Fruit fly (Drosophila melanogaster): ENCODE results near the gene robl37BC.

The robl37BC gene

DNA sequence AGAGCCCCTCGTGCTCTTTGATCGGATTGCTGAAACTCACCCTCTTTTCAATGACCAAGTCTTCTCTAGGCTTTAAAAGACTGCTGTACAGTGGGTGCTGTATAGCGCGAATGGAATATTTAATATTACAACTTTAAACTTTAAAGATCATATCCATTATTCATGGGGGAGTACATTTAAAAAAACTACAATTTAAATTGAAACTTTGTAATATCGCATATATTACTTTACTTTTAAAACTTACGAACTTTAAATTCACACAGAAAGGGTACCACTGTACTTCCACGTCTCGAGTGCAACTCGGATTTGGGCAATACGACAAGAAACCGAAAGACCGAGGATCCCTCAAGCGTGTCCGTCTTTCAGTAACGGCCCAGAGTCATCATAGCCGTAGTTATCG, 48.2 kb downstream of the robl37BC start, which contains the start of gene Phlpp (continued):
- TF ChIP-seq CG6813 (GFP tag; optimal IDR thresholded peaks at IDR 0.05) (peak; percentile 49), gcm (GFP tag; optimal IDR thresholded peaks at IDR 0.05) (peak; percentile 8), CG10462 (GFP tag; optimal IDR thresholded peaks at IDR 0.05) (peak; percentile 7), da (GFP tag; optimal IDR thresholded peaks at IDR 0.05) (no peak), Awh (GFP tag; IDR thresholded peaks at IDR 0.05) (0 out of 2 replicates have a peak, but pooled peaks have one; percentile 51), en (GFP tag; optimal IDR thresholded peaks at IDR 0.05) (peak; percentile 28), Opbp (GFP tag; IDR thresholded peaks at IDR 0.05; ENCODE audit: partially characterized antibody) (no peak), stc (GFP tag; IDR thresholded peaks at IDR 0.05) (0 out of 2 replicates have a peak, but pooled peaks have one; percentile 39), YL-1 (GFP tag; optimal IDR thresholded peaks at IDR 0.05) (no peak), peb (GFP tag; IDR thresholded peaks at IDR 0.05) (peak; percentile 47; the same call in 1 of the 2 replicates), croc (GFP tag; conservative IDR thresholded peaks at IDR 0.05) (peak; percentile 59), repo (GFP tag; optimal IDR thresholded peaks at IDR 0.05) (no peak), Ets97D (GFP tag; optimal IDR thresholded peaks at IDR 0.05) (no peak), CG18262 (tag; optimal IDR thresholded peaks at IDR 0.05) (peak; percentile 83), Six4 (GFP tag; optimal IDR thresholded peaks at IDR 0.05) (peak; percentile 8), CG11093 (GFP tag; IDR thresholded peaks at IDR 0.05) (peak; percentile 38; the same call in 1 of the 3 replicates), esg (GFP tag; conservative IDR thresholded peaks at IDR 0.05) (peak; percentile 45), CG7556 (GFP tag; optimal IDR thresholded peaks at IDR 0.05) (peak; percentile 25), CG12236 (GFP tag; optimal IDR thresholded peaks at IDR 0.05) (no peak), oc (tag; optimal IDR thresholded peaks at IDR 0.05) (no peak), CG11695 (GFP tag; IDR thresholded peaks at IDR 0.05) (peak; percentile 61; the same call in 2 of the 3 replicates), Dref (GFP tag; IDR thresholded peaks at IDR 0.05) (no peak), CG18599 (GFP tag; optimal IDR thresholded peaks at IDR 0.05) (no peak), H15 (GFP tag; IDR thresholded peaks at IDR 0.05) (peak; percentile 40; the same call in 1 of the 3 replicates), unpg (GFP tag; optimal IDR thresholded peaks at IDR 0.05) (peak; percentile 31), CG12219 (GFP tag; optimal IDR thresholded peaks at IDR 0.05) (no peak), Rx (GFP tag; IDR thresholded peaks at IDR 0.05) (peak; percentile 59), CG7963 (GFP tag; IDR thresholded peaks at IDR 0.05; ENCODE audit: partially characterized antibody) (no peak), Poxn (GFP tag; IDR thresholded peaks at IDR 0.05) (no peak), Xrp1 (GFP tag; IDR thresholded peaks at IDR 0.05) (peak; percentile 89), CG2875 (GFP tag; optimal IDR thresholded peaks at IDR 0.05) (peak; percentile 23), dmrt11E (tag; optimal IDR thresholded peaks at IDR 0.05) (peak; percentile 59), CG13296 (GFP tag; optimal IDR thresholded peaks at IDR 0.05) (no peak), CG14050 (GFP tag; IDR thresholded peaks at IDR 0.05) (no peak), sob (GFP tag; IDR thresholded peaks at IDR 0.05) (peak; percentile 53; the same call in 1 of the 2 replicates), cwo (GFP tag; optimal IDR thresholded peaks at IDR 0.05) (peak; percentile 27), CG8281 (tag; optimal IDR thresholded peaks at IDR 0.05) (no peak), Ptx1 (GFP tag; IDR thresholded peaks at IDR 0.05) (peak; percentile 78), CG8765 (GFP tag; IDR thresholded peaks at IDR 0.05) (peak; percentile 51; the same call in 1 of the 2 replicates), slbo (GFP tag; IDR thresholded peaks at IDR 0.05) (no peak), lola (GFP tag; optimal IDR thresholded peaks at IDR 0.05) (peak in 1 of 3 experiments; percentile 46), Elba2 (GFP tag; optimal IDR thresholded peaks at IDR 0.05) (peak; percentile 18), Taf1 (GFP tag; IDR thresholded peaks at IDR 0.05) (no peak), Kr (GFP tag; optimal IDR thresholded peaks at IDR 0.05) (no peak), schlank (tag; optimal IDR thresholded peaks at IDR 0.05) (no peak), Adf1 (GFP tag; IDR thresholded peaks at IDR 0.05) (no peak), CG5953 (GFP tag; IDR thresholded peaks at IDR 0.05) (0 out of 2 replicates have a peak, but pooled peaks have one; percentile 47), CG17802 (tag; optimal IDR thresholded peaks at IDR 0.05) (peak; percentile 14), lov (optimal IDR thresholded peaks at IDR 0.05) (no peak), lov (GFP tag; IDR thresholded peaks at IDR 0.05) (no peak), nerfin-2 (GFP tag; IDR thresholded peaks at IDR 0.05; ENCODE audit: partially characterized antibody) (no peak)

Measured in whole organism, embryonic.